Worm (Caenorhabditis elegans): Measurements from ENCODE around the gene col-86.

ce11 chrII:13056580-13056979, 41.5 kb downstream of the col-86 start, which contains the start of gene zyx-1:
- no peak for TF ChIP-seq pqm-1 (tag; optimal IDR thresholded peaks at IDR 0.05)
- no peak for TF ChIP-seq lsy-2 (tag; optimal IDR thresholded peaks at IDR 0.05)
- no peak for TF ChIP-seq fos-1 (tag; optimal IDR thresholded peaks at IDR 0.05)
- no peak for TF ChIP-seq nhr-12 (tag; optimal IDR thresholded peaks at IDR 0.05)
- no peak for TF ChIP-seq nhr-76 (tag; optimal IDR thresholded peaks at IDR 0.05)
- no peak for TF ChIP-seq aly-2 (tag; optimal IDR thresholded peaks at IDR 0.05)
